Worm (Caenorhabditis elegans): ENCODE data around the gene grl-18.

DNA sequence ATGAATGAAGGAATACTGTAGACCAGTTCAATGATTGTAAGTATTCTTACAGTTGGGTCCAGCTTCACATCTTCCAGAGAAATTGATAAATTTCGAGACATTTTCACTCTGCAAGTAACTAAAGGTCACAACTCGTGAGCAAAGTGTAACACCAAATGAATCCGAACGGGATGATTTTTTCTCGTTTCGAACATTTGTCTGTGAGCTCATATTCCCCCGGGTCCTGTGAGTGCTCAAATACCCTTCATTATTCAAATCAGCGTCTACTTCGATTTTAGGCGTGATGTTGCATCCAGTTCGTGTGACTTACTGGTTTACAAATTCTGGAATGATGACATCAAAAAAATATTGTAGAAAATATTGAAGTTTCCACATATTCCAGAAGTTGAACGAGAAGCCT lies 23.3 kb downstream of the grl-18 start, which contains the start of gene srg-68:
- TF ChIP-seq snpc-4 (tag; optimal IDR thresholded peaks at IDR 0.05) (no peak), nhr-28 (tag; optimal IDR thresholded peaks at IDR 0.05) (no peak)

Data from whole organism, mixed stage, embryonic.